Worm (Caenorhabditis elegans) whole organism, young adult: ENCODE measurements around the gene msp-76.

Experiments
- B0019.2 ChIP-seq: fragments of 200-800 bp; sonication (Bioruptor generic); conservative IDR thresholded peaks from 2 replicates; pipeline ENCODE4 v1.3.6; 2022; ENCODE audit warnings: missing genetic modification reagents, missing genetic modification characterization, missing compliant biosample characterization
- Y56A3A.18 ChIP-seq: fragments of 200-800 bp; sonication (Bioruptor generic); IDR thresholded peaks from 2 replicates; pipeline ENCODE4 v1.3.6; 2022; ENCODE audit warnings: missing genetic modification reagents, missing genetic modification characterization, missing compliant biosample characterization
- ZK185.1 ChIP-seq: sonication (generic microtip); optimal IDR thresholded peaks from 2 replicates; lab custom pipeline; 2016; ENCODE audit warnings: mild to moderate bottlenecking, missing genetic modification characterization, missing compliant biosample characterization; ENCODE audit not compliant: poor library complexity, severe bottlenecking
- ama-1 ChIP-seq, 3 experiments: fragments of 150-350 bp in 1 of 3; sonication (generic microtip) in 2 of 3; optimal IDR thresholded peaks; 2 replicates each; lab custom pipeline; 2014 to 2018; ENCODE audit warnings: missing biosample characterization in 2 of 3, missing genetic modification characterization in 2 of 3, missing genetic modification reagents in 2 of 3
- ceh-79 ChIP-seq: sonication (generic microtip); optimal IDR thresholded peaks from 2 replicates; lab custom pipeline; 2017; ENCODE audit warnings: mild to moderate bottlenecking, missing genetic modification characterization, missing compliant biosample characterization
- hsf-1 ChIP-seq: fragments of 200-800 bp; sonication (Bioruptor generic); IDR thresholded peaks from 2 replicates; pipeline ENCODE4 v1.3.6; 2022; ENCODE audit warnings: missing genetic modification reagents, missing genetic modification characterization, missing compliant biosample characterization
- mxl-1 ChIP-seq: sonication (generic microtip); optimal IDR thresholded peaks from 2 replicates; lab custom pipeline; 2016; ENCODE audit warnings: missing genetic modification characterization, missing compliant biosample characterization
- nfya-1 ChIP-seq: sonication (generic microtip); optimal IDR thresholded peaks from 2 replicates; lab custom pipeline; 2017; ENCODE audit warnings: antibody characterized with exemption, missing compliant biosample characterization, missing genetic modification characterization, borderline replicate concordance; ENCODE audit not compliant: insufficient read depth
- pha-4 ChIP-seq: fragments of 150-350 bp; sonication (generic microtip); optimal IDR thresholded peaks from 2 replicates; lab custom pipeline; 2014; ENCODE audit warnings: missing biosample characterization, missing genetic modification reagents, missing genetic modification characterization
- unc-130 ChIP-seq: sonication (generic microtip); optimal IDR thresholded peaks from 2 replicates; lab custom pipeline; 2016; ENCODE audit warnings: missing genetic modification reagents, missing genetic modification characterization, missing compliant biosample characterization
- unc-62 ChIP-seq: fragments of 150-350 bp; optimal IDR thresholded peaks from 2 replicates; lab custom pipeline; 2014; ENCODE audit warnings: missing biosample characterization, missing genetic modification reagents, missing genetic modification characterization
- ztf-18 ChIP-seq: sonication (generic microtip); optimal IDR thresholded peaks from 2 replicates; lab custom pipeline; 2016; ENCODE audit warnings: missing genotype, mild to moderate bottlenecking, missing genetic modification characterization, missing compliant biosample characterization

DNA sequence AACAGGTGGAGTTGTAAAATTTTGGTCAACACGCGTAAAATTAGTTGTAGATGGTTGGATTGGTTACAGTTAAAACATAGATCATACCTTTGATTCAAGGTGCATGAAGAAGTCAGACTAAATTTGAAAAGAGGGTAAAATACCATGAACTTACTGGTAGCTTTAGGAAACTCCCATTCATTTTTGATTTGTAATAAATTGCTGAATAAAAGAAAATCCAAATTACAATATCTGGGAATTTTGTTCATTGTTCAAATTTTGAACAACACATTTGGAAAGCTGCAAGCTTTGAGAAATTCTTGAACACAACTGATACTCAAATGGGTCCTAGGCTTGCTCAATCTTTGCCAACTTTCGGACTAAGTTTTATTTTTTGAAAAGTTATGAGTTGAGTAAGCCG, 10.8 kb upstream of the msp-76 start:
- TF ChIP-seq Y56A3A.18 (GFP tag; lab: Robert Waterston, UW) (no peak), unc-62 (no peak), B0019.2 (GFP tag; lab: Robert Waterston, UW) (no peak), hsf-1 (GFP tag; lab: Robert Waterston, UW) (no peak), ztf-18 (no peak), pha-4 (tag; lab: Kevin White, UChicago) (no peak), unc-130 (GFP tag; lab: Kevin White, UChicago) (no peak), ZK185.1 (tag; lab: Kevin White, UChicago) (no peak), ceh-79 (tag; lab: Kevin White, UChicago) (no peak), ama-1 (optimal IDR thresholded peaks at IDR 0.05; lab: Kevin White, UChicago) (no peak), ama-1 (GFP tag; optimal IDR thresholded peaks at IDR 0.05; lab: Kevin White, UChicago) (no peak), nfya-1 (tag; lab: Kevin White, UChicago) (no peak), mxl-1 (tag; lab: Kevin White, UChicago) (no peak)
